Worm (Caenorhabditis elegans): ENCODE measurements around the gene srg-47.

DNA sequence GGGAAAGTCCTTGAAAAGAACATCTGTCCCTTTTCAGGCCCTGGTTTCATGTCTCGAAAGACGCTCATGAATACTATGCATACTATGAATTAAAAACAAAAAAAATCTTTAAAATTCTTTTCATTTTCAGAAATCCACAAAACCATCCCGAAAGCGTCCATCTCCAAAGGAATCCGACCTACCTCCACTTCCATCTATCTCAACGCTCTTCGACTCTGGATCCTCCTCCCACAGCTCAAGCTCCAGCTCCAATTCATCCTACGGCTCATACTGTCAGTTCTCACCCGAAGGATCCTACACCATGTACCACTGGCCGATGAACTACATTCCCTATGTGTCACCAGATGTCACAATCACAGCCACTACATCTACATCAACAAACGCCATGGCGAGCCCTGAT lies 47.5 kb downstream of the srg-47 start:
- no peak for TF ChIP-seq tbx-8 (GFP tag; optimal IDR thresholded peaks at IDR 0.05)
- TF ChIP-seq lin-32 (GFP tag; optimal IDR thresholded peaks at IDR 0.05) = no peak
- TF ChIP-seq nhr-237 (tag; optimal IDR thresholded peaks at IDR 0.05) = no peak
- TF ChIP-seq unc-39 (tag; optimal IDR thresholded peaks at IDR 0.05) = no peak
- no peak for TF ChIP-seq snpc-4 (tag; optimal IDR thresholded peaks at IDR 0.05)
- no peak for TF ChIP-seq ces-1 (GFP tag; optimal IDR thresholded peaks at IDR 0.05)
- TF ChIP-seq elt-3 (tag; optimal IDR thresholded peaks at IDR 0.05) = no peak
- TF ChIP-seq lsy-2 (tag; optimal IDR thresholded peaks at IDR 0.05) = no peak
- TF ChIP-seq sptf-1 (tag; optimal IDR thresholded peaks at IDR 0.05) = no peak
- TF ChIP-seq ham-2 (GFP tag; optimal IDR thresholded peaks at IDR 0.05) = no peak
